Worm (Caenorhabditis elegans) whole organism, L2 larva: ENCODE data around the gene F45D11.11.
"Not testable (repeated sequence)": the region's sequence is repeated elsewhere in the genome, so short reads cannot be mapped to it uniquely, and the experiment has no call there.

Source experiments
- C34F6.9 ChIP-seq: fragments of 150-350 bp; optimal IDR thresholded peaks from 2 replicates; lab custom pipeline; 2014; ENCODE audit warnings: missing biosample characterization, missing genetic modification characterization
- F13H6.1 ChIP-seq: sonication (generic microtip); optimal IDR thresholded peaks from 2 replicates; lab custom pipeline; 2016; ENCODE audit warnings: missing genetic modification characterization, missing compliant biosample characterization
- R02D3.7 ChIP-seq: fragments of 150-350 bp; optimal IDR thresholded peaks from 2 replicates; lab custom pipeline; 2014; ENCODE audit warnings: missing biosample characterization, missing genetic modification characterization
- ZK546.5 ChIP-seq: sonication (generic microtip); optimal IDR thresholded peaks from 2 replicates; lab custom pipeline; 2017; ENCODE audit warnings: missing biosample characterization, missing genetic modification characterization
- alr-1 ChIP-seq: fragments of 150-350 bp; optimal IDR thresholded peaks from 2 replicates; lab custom pipeline; 2014; ENCODE audit warnings: missing biosample characterization, missing genetic modification characterization
- blmp-1 ChIP-seq: sonication (generic microtip); optimal IDR thresholded peaks from 2 replicates; lab custom pipeline; 2017; ENCODE audit warnings: missing genetic modification characterization, mild to moderate bottlenecking, missing compliant biosample characterization, antibody characterized with exemption, moderate library complexity; ENCODE audit not compliant: insufficient read depth
- ceh-16 ChIP-seq: fragments of 150-350 bp; optimal IDR thresholded peaks from 2 replicates; lab custom pipeline; 2014; ENCODE audit warnings: missing biosample characterization, missing genetic modification characterization
- ceh-82 ChIP-seq: fragments of 150-350 bp; optimal IDR thresholded peaks from 2 replicates; lab custom pipeline; 2014; ENCODE audit warnings: missing biosample characterization, missing genetic modification characterization
- egl-27 ChIP-seq: sonication (generic microtip); optimal IDR thresholded peaks from 3 replicates; lab custom pipeline; 2017; ENCODE audit warnings: missing biosample characterization, missing genetic modification reagents, missing genetic modification characterization
- elt-1 ChIP-seq: fragments of 150-350 bp; optimal IDR thresholded peaks from 2 replicates; lab custom pipeline; 2014; ENCODE audit warnings: missing biosample characterization, missing genetic modification characterization
- elt-3 ChIP-seq: sonication (generic microtip); optimal IDR thresholded peaks from 2 replicates; lab custom pipeline; 2017; ENCODE audit warnings: missing biosample characterization, missing genetic modification characterization
- fos-1 ChIP-seq: fragments of 150-350 bp; optimal IDR thresholded peaks from 2 replicates; lab custom pipeline; 2014; ENCODE audit warnings: missing biosample characterization, missing genetic modification characterization
- gmeb-1 ChIP-seq: fragments of 150-350 bp; optimal IDR thresholded peaks from 2 replicates; lab custom pipeline; 2014; ENCODE audit warnings: missing biosample characterization, missing genetic modification characterization
- lin-11 ChIP-seq: fragments of 150-350 bp; sonication (generic microtip); optimal IDR thresholded peaks from 2 replicates; lab custom pipeline; 2014; ENCODE audit warnings: missing biosample characterization, missing genetic modification characterization, inconsistent platforms, mixed read lengths
- lin-13 ChIP-seq: fragments of 150-350 bp; optimal IDR thresholded peaks from 2 replicates; lab custom pipeline; 2014; ENCODE audit warnings: missing biosample characterization, missing genetic modification reagents, missing genetic modification characterization
- lin-39 ChIP-seq: fragments of 150-350 bp; optimal IDR thresholded peaks from 2 replicates; lab custom pipeline; 2014; ENCODE audit warnings: missing biosample characterization, missing genetic modification reagents, missing genetic modification characterization
- lsy-2 ChIP-seq, 2 experiments: fragments of 150-350 bp in 1 of 2; sonication (generic microtip) in 1 of 2; optimal IDR thresholded peaks; 2 replicates each; lab custom pipeline; 2014 to 2017; ENCODE audit warnings: missing biosample characterization in 2 of 2, missing genetic modification characterization in 2 of 2
- mdl-1 ChIP-seq, 2 experiments: fragments of 150-350 bp in 1 of 2; sonication (generic microtip) in 1 of 2; optimal IDR thresholded peaks; 2 replicates each; lab custom pipeline; 2017; ENCODE audit warnings: missing biosample characterization in 2 of 2, missing genetic modification characterization in 2 of 2
- nhr-10 ChIP-seq: sonication (generic microtip); optimal IDR thresholded peaks from 2 replicates; lab custom pipeline; 2017; ENCODE audit warnings: missing biosample characterization, missing genetic modification characterization
- nhr-11 ChIP-seq: fragments of 150-350 bp; optimal IDR thresholded peaks from 2 replicates; lab custom pipeline; 2014; ENCODE audit warnings: missing biosample characterization, missing genetic modification characterization
- nhr-12 ChIP-seq: fragments of 150-350 bp; optimal IDR thresholded peaks from 2 replicates; lab custom pipeline; 2014; ENCODE audit warnings: missing biosample characterization, missing genetic modification characterization
- nhr-23 ChIP-seq: fragments of 150-350 bp; optimal IDR thresholded peaks from 2 replicates; lab custom pipeline; 2014; ENCODE audit warnings: missing biosample characterization, missing genetic modification reagents, missing genetic modification characterization
- nhr-237 ChIP-seq: fragments of 150-350 bp; optimal IDR thresholded peaks from 2 replicates; lab custom pipeline; 2014; ENCODE audit warnings: missing biosample characterization, missing genetic modification characterization
- nhr-6 ChIP-seq: fragments of 150-350 bp; optimal IDR thresholded peaks from 2 replicates; lab custom pipeline; 2014; ENCODE audit warnings: missing biosample characterization, missing genetic modification characterization
- nhr-77 ChIP-seq: fragments of 150-350 bp; optimal IDR thresholded peaks from 2 replicates; lab custom pipeline; 2014; ENCODE audit warnings: missing biosample characterization, missing genetic modification characterization
- sma-3 ChIP-seq: sonication (generic microtip); optimal IDR thresholded peaks from 2 replicates; lab custom pipeline; 2016; ENCODE audit warnings: missing genetic modification reagents, missing genetic modification characterization, missing compliant biosample characterization
- unc-55 ChIP-seq: fragments of 150-350 bp; sonication (generic microtip); optimal IDR thresholded peaks from 3 replicates; lab custom pipeline; 2014; ENCODE audit warnings: missing biosample characterization, missing genetic modification reagents, missing genetic modification characterization
- unc-62 ChIP-seq: fragments of 150-350 bp; optimal IDR thresholded peaks from 2 replicates; lab custom pipeline; 2014; ENCODE audit warnings: missing biosample characterization, missing genetic modification reagents, missing genetic modification characterization
- zag-1 ChIP-seq: fragments of 150-350 bp; optimal IDR thresholded peaks from 2 replicates; lab custom pipeline; 2014; ENCODE audit warnings: missing biosample characterization, missing genetic modification characterization
- ztf-1 ChIP-seq: fragments of 200-800 bp; sonication (Bioruptor generic); conservative IDR thresholded peaks from 2 replicates; pipeline ENCODE4 v1.3.6; 2022; ENCODE audit warnings: missing genetic modification characterization, missing compliant biosample characterization
- ztf-11 ChIP-seq: sonication (generic microtip); optimal IDR thresholded peaks from 2 replicates; lab custom pipeline; 2017; ENCODE audit warnings: missing biosample characterization, missing genetic modification characterization
- ztf-4 ChIP-seq: fragments of 150-350 bp; optimal IDR thresholded peaks from 2 replicates; lab custom pipeline; 2014; ENCODE audit warnings: missing biosample characterization, missing genetic modification characterization

F45D11.11 gene

DNA sequence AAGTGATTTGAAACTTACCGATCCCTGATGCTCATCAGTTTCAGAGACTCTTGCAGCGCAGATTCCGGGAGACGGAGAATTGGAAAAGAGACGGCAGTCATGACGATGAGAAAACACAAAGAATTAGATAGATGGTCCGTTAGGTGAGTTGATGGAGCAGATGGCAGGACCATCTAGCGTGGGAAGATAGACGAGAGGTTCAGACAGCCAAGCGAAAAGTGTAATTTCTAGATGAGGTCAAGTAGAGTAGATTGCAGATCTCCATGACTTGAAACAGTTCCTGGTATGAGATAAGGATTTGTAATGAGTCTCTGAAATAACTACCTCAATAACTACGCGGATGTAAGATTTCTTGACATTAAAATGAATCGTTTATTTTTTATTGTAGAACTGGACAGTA, at the start of gene F45D11.11:
Gene F45D11.11 (minus strand): TSS at position 101 of the 400 bp plus-strand sequence.
- TF ChIP-seq nhr-6, ceh-16, F13H6.1 (tag; lab: Kevin White, UChicago): not testable (repeated sequence)

DNA sequence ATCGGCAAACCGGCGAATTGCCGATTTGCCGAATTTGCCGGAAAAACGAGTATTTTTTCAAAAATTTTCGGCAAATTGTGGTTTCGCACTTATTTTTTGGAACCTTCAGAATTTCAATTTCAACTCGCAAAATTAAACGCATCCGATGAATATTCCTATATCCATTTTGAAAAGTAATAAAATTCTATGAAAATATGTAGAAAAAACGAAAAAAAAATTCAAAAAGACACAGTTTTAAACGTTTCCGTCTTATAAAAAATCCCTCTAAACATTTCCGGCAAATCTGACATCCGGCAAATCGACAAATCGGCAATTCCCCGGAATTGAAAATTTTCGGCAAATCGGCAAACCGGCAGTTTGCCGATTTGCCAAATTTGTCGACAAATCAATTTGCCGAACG, 49.7 kb upstream of the F45D11.11 start, which contains the start of gene str-148:
Gene str-148 (plus strand): TSS at position 301 of the 400 bp plus-strand sequence.
- TF ChIP-seq lin-39 (tag; lab: Kevin White, UChicago) (no peak), nhr-77 (tag; lab: Kevin White, UChicago) (no peak), sma-3 (GFP tag; lab: Kevin White, UChicago) (no peak), ceh-82 (tag; lab: Kevin White, UChicago) (no peak), ZK546.5 (no peak), ceh-16 (tag; lab: Kevin White, UChicago) (no peak)
- TF ChIP-seq, all 48 proteins: peak for 0

DNA sequence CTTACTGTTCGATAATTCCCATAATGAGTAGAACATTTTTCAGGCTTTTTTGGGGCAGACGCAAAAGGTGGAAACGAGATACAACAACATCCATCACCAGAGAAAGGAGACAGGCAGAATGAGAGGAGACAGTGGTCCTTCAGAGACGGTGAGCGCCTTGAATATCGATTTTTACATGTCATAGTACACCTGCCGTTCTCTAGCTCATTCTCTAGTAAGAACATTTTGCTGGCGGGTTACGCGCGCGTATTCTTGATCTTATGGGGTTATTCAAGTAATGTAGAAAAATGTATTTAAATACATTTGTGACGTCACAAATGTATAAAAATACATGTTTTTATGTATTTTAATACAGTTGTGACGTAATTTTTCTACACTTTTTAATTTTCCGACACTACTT, 47.9 kb upstream of the F45D11.11 start, which contains the start of gene fbxb-45:
Gene fbxb-45 (minus strand): TSS at position 101 of the 400 bp plus-strand sequence.
- TF ChIP-seq lin-39 (tag; lab: Kevin White, UChicago); nhr-237; lsy-2 (tag; optimal IDR thresholded peaks at IDR 0.05; lab: Kevin White, UChicago): not testable (repeated sequence)

DNA sequence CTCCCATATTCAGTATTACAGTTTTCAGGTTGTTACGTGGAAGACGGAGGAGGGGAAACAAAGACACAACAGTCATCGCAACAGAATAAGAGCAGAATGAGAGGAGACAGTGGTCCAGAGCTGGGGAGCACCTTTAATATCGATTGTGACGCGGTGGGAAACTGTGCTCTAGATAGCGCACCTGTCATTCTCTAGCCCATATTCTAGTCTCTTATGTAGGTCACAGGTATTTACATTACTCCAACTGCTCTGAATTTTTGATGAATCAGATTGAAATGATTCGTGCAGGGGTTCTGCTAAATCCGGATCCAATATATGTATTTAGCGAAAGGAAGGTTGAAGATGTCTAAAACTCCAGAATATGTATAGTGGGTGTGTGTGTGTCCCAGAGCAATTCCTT, 46.2 kb upstream of the F45D11.11 start, which contains the start of gene fbxb-41:
Gene fbxb-41 (minus strand): TSS at position 101 of the 400 bp plus-strand sequence.
- no peak for TF ChIP-seq ztf-4 (tag; lab: Kevin White, UChicago)
- no peak for TF ChIP-seq ceh-82 (tag; lab: Kevin White, UChicago)
- no peak for TF ChIP-seq nhr-23 (tag; lab: Kevin White, UChicago)
- TF ChIP-seq zag-1 (tag; lab: Kevin White, UChicago), result no peak
- TF ChIP-seq nhr-12, result no peak
- no peak for TF ChIP-seq R02D3.7
- TF ChIP-seq ztf-1 (GFP tag; lab: Robert Waterston, UW), result no peak
- TF ChIP-seq mdl-1 (tag; optimal IDR thresholded peaks at IDR 0.05; lab: Kevin White, UChicago), result no peak
- TF ChIP-seq nhr-237, result no peak
- TF ChIP-seq ceh-16 (tag; lab: Kevin White, UChicago), result no peak
- TF ChIP-seq sma-3 (GFP tag; lab: Kevin White, UChicago), result no peak
- TF ChIP-seq unc-62 (GFP tag; lab: Kevin White, UChicago), result no peak
- no peak for TF ChIP-seq lin-11 (tag; lab: Kevin White, UChicago)
- no peak for TF ChIP-seq lin-39 (tag; lab: Kevin White, UChicago)
- TF ChIP-seq elt-1, result no peak
- no peak for TF ChIP-seq ztf-11 (tag; lab: Kevin White, UChicago)
- TF ChIP-seq C34F6.9, result no peak

ce11 chrII:1040464-1040863, 44.5 kb upstream of the F45D11.11 start, which contains the start of gene fbxb-39:
Gene fbxb-39, minus strand, starts transcription at chrII:1040564.
- TF ChIP-seq nhr-77 (tag; lab: Kevin White, UChicago), result no peak
- TF ChIP-seq lin-11 (tag; lab: Kevin White, UChicago), result no peak
- no peak for TF ChIP-seq blmp-1 (tag; lab: Kevin White, UChicago)
- no peak for TF ChIP-seq nhr-10 (tag; lab: Kevin White, UChicago)
- TF ChIP-seq gmeb-1 (tag; lab: Kevin White, UChicago), result no peak
- TF ChIP-seq lin-13 (GFP tag; lab: Kevin White, UChicago), result no peak
- TF ChIP-seq nhr-11 (tag; lab: Kevin White, UChicago), result no peak
- no peak for TF ChIP-seq ztf-1 (GFP tag; lab: Robert Waterston, UW)
- no peak for TF ChIP-seq elt-1
- no peak for TF ChIP-seq ceh-16 (tag; lab: Kevin White, UChicago)
- TF ChIP-seq fos-1 (tag; lab: Kevin White, UChicago), result no peak
- no peak for TF ChIP-seq egl-27
- TF ChIP-seq alr-1, result no peak
- TF ChIP-seq elt-3 (tag; lab: Kevin White, UChicago), result no peak

DNA sequence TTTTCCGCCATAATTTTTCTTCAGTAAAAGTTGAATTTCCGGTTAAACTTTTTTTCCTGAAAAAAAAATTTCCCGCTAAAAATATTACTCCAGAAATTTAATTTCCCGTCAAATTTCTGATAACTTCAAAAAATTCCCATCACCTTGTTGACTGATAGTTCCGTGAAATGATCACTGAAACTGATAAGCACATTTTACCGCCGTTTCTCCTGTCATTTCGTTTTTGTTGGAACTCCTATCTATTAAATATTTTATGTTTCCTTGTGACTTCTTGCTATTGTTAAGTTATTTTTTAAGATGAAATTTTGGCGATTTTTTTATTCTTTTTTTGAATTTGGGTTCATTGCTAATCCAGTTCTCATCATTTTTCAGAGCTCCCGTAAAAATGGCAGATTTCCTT, 32.6 kb upstream of the F45D11.11 start, which contains the start of gene math-34:
Gene math-34 (plus strand): TSS at position 371 of the 400 bp plus-strand sequence.
- no peak for TF ChIP-seq unc-62 (GFP tag; lab: Kevin White, UChicago)
- TF ChIP-seq fos-1 (tag; lab: Kevin White, UChicago), result peak; percentile 23
- no peak for TF ChIP-seq unc-55
- TF ChIP-seq, all 48 proteins: peak for 1
